Worm (Caenorhabditis elegans) whole organism, late embryonic: ENCODE results near the gene Y46D2A.1.

ENCODE experiments used
- T23F11.4 ChIP-seq: fragments of 200-800 bp; sonication (Bioruptor generic); optimal IDR thresholded peaks from 2 replicates; lab custom pipeline; 2018; ENCODE audit warnings: mild to moderate bottlenecking, missing genetic modification characterization, missing compliant biosample characterization
- ahr-1 ChIP-seq: sonication (generic microtip); optimal IDR thresholded peaks from 2 replicates; lab custom pipeline; 2016; ENCODE audit warnings: missing genetic modification characterization, missing compliant biosample characterization
- ama-1 ChIP-seq: fragments of 150-350 bp; optimal IDR thresholded peaks from 2 replicates; lab custom pipeline; 2014
- ceh-24 ChIP-seq: sonication (generic microtip); optimal IDR thresholded peaks from 2 replicates; lab custom pipeline; 2016; ENCODE audit warnings: mild to moderate bottlenecking, missing genetic modification characterization, missing compliant biosample characterization
- ceh-9 ChIP-seq: sonication (generic microtip); optimal IDR thresholded peaks from 2 replicates; lab custom pipeline; 2016; ENCODE audit warnings: mild to moderate bottlenecking, missing genetic modification characterization, inconsistent platforms, missing compliant biosample characterization
- eyg-1 ChIP-seq: sonication (generic microtip); optimal IDR thresholded peaks from 2 replicates; lab custom pipeline; 2016; ENCODE audit warnings: missing genotype, missing genetic modification characterization, missing compliant biosample characterization
- hlh-30 ChIP-seq: sonication (generic microtip); optimal IDR thresholded peaks from 2 replicates; lab custom pipeline; 2017; ENCODE audit warnings: antibody characterized with exemption, missing genetic modification characterization, missing compliant biosample characterization; ENCODE audit not compliant: insufficient read depth
- madf-2 ChIP-seq: sonication (generic microtip); optimal IDR thresholded peaks from 2 replicates; lab custom pipeline; 2017; ENCODE audit warnings: missing genetic modification characterization, missing compliant biosample characterization
- pqm-1 ChIP-seq: sonication (generic microtip); optimal IDR thresholded peaks from 2 replicates; lab custom pipeline; 2016; ENCODE audit warnings: missing genetic modification characterization, missing compliant biosample characterization

The Y46D2A.1 gene

ce11 chrII:3374779-3375178, 52.4 kb downstream of the Y46D2A.1 start, which contains the start of gene bath-10:
Gene bath-10, plus strand, starts transcription at chrII:3375079.
- no peak for TF ChIP-seq ceh-9 (tag; lab: Kevin White, UChicago)

- TF ChIP-seq ama-1 (no peak), hlh-30 (tag; lab: Kevin White, UChicago) (no peak), madf-2 (no peak), pqm-1 (tag; lab: Kevin White, UChicago) (no peak), T23F11.4 (GFP tag; lab: Kevin White, UChicago) (no peak), ahr-1 (tag; lab: Kevin White, UChicago) (no peak), ceh-24 (tag; lab: Kevin White, UChicago) (no peak), eyg-1 (tag; lab: Kevin White, UChicago) (no peak)
Measured at ce11 chrII:3375302-3375701, 52.9 kb downstream of the Y46D2A.1 start.
